Fruit fly (Drosophila melanogaster): Measurements from ENCODE around the gene CG4119.
A peak's percentile ranks its signal among the peaks of the same experiment; 100 is the strongest.

Gene CG4119

dm6 chrX:5638588-5638987 is 27.3 kb upstream of the CG4119 start (continued):
- TF ChIP-seq fd3F (GFP tag; optimal IDR thresholded peaks at IDR 0.05) (peak; percentile 32), Meics (GFP tag; optimal IDR thresholded peaks at IDR 0.05) (peak; percentile 64), Hr3 (GFP tag; optimal IDR thresholded peaks at IDR 0.05) (peak; percentile 4), Nf-YC (tag; optimal IDR thresholded peaks at IDR 0.05) (peak; percentile 21), usp (GFP tag; optimal IDR thresholded peaks at IDR 0.05) (no peak), CG11085 (GFP tag; IDR thresholded peaks at IDR 0.05) (peak; percentile 52), CG1529 (GFP tag; optimal IDR thresholded peaks at IDR 0.05) (no peak), crol (GFP tag; IDR thresholded peaks at IDR 0.05) (peak; percentile 55), ase (GFP tag; IDR thresholded peaks at IDR 0.05) (peak; percentile 72), Xrp1 (GFP tag; IDR thresholded peaks at IDR 0.05) (peak; percentile 81), Blimp-1 (GFP tag; optimal IDR thresholded peaks at IDR 0.05) (no peak), fd64A (GFP tag; optimal IDR thresholded peaks at IDR 0.05) (no peak), crc (GFP tag; optimal IDR thresholded peaks at IDR 0.05) (no peak), CG4854 (GFP tag; optimal IDR thresholded peaks at IDR 0.05) (no peak), btn (GFP tag; optimal IDR thresholded peaks at IDR 0.05) (peak; percentile 4), CG12942 (GFP tag; optimal IDR thresholded peaks at IDR 0.05) (no peak), fu2 (GFP tag; optimal IDR thresholded peaks at IDR 0.05) (no peak), CG6765 (GFP tag; optimal IDR thresholded peaks at IDR 0.05) (no peak), H15 (GFP tag; IDR thresholded peaks at IDR 0.05) (peak; percentile 22; the same call in 1 of the 3 replicates), CG6254 (GFP tag; optimal IDR thresholded peaks at IDR 0.05) (no peak), Rx (GFP tag; IDR thresholded peaks at IDR 0.05) (peak; percentile 54; the same call in 1 of the 2 replicates), ERR (GFP tag; optimal IDR thresholded peaks at IDR 0.05) (peak; percentile 47), inv (GFP tag; IDR thresholded peaks at IDR 0.05; ENCODE audit: partially characterized antibody) (no peak), wdn (GFP tag; IDR thresholded peaks at IDR 0.05) (no peak), CG4707 (GFP tag; optimal IDR thresholded peaks at IDR 0.05) (peak; percentile 95), Adf1 (GFP tag; IDR thresholded peaks at IDR 0.05) (peak; percentile 88), CG34376 (GFP tag; optimal IDR thresholded peaks at IDR 0.05) (peak; percentile 18), Hey (tag; optimal IDR thresholded peaks at IDR 0.05) (no peak), mam (GFP tag; optimal IDR thresholded peaks at IDR 0.05) (peak; percentile 50), Poxn (GFP tag; IDR thresholded peaks at IDR 0.05) (peak; percentile 36; the same call in 1 of the 2 replicates), HLHmδ (GFP tag; optimal IDR thresholded peaks at IDR 0.05) (no peak), Dll (GFP tag; IDR thresholded peaks at IDR 0.05; ENCODE audit: partially characterized antibody) (no peak), ftz-f1 (GFP tag; optimal IDR thresholded peaks at IDR 0.05) (no peak), CG6791 (GFP tag; IDR thresholded peaks at IDR 0.05; ENCODE audit: partially characterized antibody) (no peak), CG6683 (GFP tag; optimal IDR thresholded peaks at IDR 0.05) (peak; percentile 32), psq (GFP tag; optimal IDR thresholded peaks at IDR 0.05) (peak; percentile 31), CG10147 (GFP tag; optimal IDR thresholded peaks at IDR 0.05) (peak; percentile 28), CG3838 (GFP tag; optimal IDR thresholded peaks at IDR 0.05) (no peak), Pdp1 (GFP tag; optimal IDR thresholded peaks at IDR 0.05) (peak in 1 of 2 experiments; percentile 42), CG30431 (GFP tag; optimal IDR thresholded peaks at IDR 0.05) (peak; percentile 29), Xbp1 (GFP tag; optimal IDR thresholded peaks at IDR 0.05) (peak; percentile 50), Mes4 (GFP tag; optimal IDR thresholded peaks at IDR 0.05) (peak; percentile 24), CG8388 (GFP tag; optimal IDR thresholded peaks at IDR 0.05) (peak; percentile 33), ab (GFP tag; optimal IDR thresholded peaks at IDR 0.05) (no peak), knrl (GFP tag; IDR thresholded peaks at IDR 0.05; ENCODE audit: partially characterized antibody) (no peak), pita (GFP tag; optimal IDR thresholded peaks at IDR 0.05) (no peak), CG31365 (tag; optimal IDR thresholded peaks at IDR 0.05) (peak; percentile 8), Oli (tag; optimal IDR thresholded peaks at IDR 0.05) (peak; percentile 52), CG17802 (tag; optimal IDR thresholded peaks at IDR 0.05) (peak; percentile 15), insv (GFP tag; optimal IDR thresholded peaks at IDR 0.05) (no peak), CG10979 (tag; optimal IDR thresholded peaks at IDR 0.05) (peak; percentile 47)

Measured in whole organism, embryonic.